Fruit fly (Drosophila melanogaster) whole organism, prepupa: ENCODE results near the gene Cyp318a1.

Experiments
- Blimp-1 ChIP-seq: fragments of 200-800 bp; sonication (Bioruptor generic); optimal IDR thresholded peaks from 3 replicates; lab custom pipeline; 2017; ENCODE audit warnings: missing biosample characterization, missing genetic modification characterization, mild to moderate bottlenecking, moderate library complexity, missing genetic modification reagents
- CG11902 ChIP-seq: fragments of 200-800 bp; sonication (Bioruptor generic); optimal IDR thresholded peaks from 3 replicates; lab custom pipeline; 2016; ENCODE audit warnings: missing biosample characterization, missing genetic modification characterization
- CG1621 ChIP-seq: fragments of 200-800 bp; sonication (Bioruptor generic); optimal IDR thresholded peaks from 3 replicates; lab custom pipeline; 2018; ENCODE audit warnings: missing biosample characterization, mild to moderate bottlenecking, missing genetic modification characterization
- CG32006 ChIP-seq: fragments of 200-800 bp; sonication (Bioruptor generic); optimal IDR thresholded peaks from 3 replicates; lab custom pipeline; 2017; ENCODE audit warnings: missing biosample characterization, mild to moderate bottlenecking, missing genetic modification characterization
- CG6854 ChIP-seq: fragments of 200-800 bp; sonication (Bioruptor generic); optimal IDR thresholded peaks from 2 replicates; lab custom pipeline; 2017; ENCODE audit warnings: missing biosample characterization, mild to moderate bottlenecking, missing genetic modification characterization
- CG8119 ChIP-seq: fragments of 200-800 bp; sonication (Bioruptor generic); IDR thresholded peaks from 3 replicates; pipeline ENCODE4 v1.3.6; 2022; ENCODE audit warnings: missing biosample characterization, missing genetic modification characterization
- Eip78C ChIP-seq: fragments of 200-800 bp; sonication (Bioruptor generic); peaks from one replicate; lab custom pipeline; 2016; ENCODE audit warnings: missing biosample characterization, missing genetic modification characterization
- Gug ChIP-seq: fragments of 200-800 bp; sonication (Bioruptor generic); IDR thresholded peaks from 2 replicates; pipeline ENCODE4 v1.3.6; 2022; ENCODE audit warnings: missing biosample characterization, missing genetic modification characterization
- fd59A ChIP-seq: fragments of 200-800 bp; sonication (Bioruptor generic); optimal IDR thresholded peaks from 2 replicates; lab custom pipeline; 2017; ENCODE audit warnings: missing biosample characterization, mild to moderate bottlenecking, missing genetic modification characterization, missing genetic modification reagents
- svp ChIP-seq: fragments of 200-800 bp; sonication (Bioruptor generic); peaks from one replicate; lab custom pipeline; 2016; ENCODE audit warnings: missing biosample characterization, missing genetic modification characterization

- TF ChIP-seq CG11902 (GFP tag; lab: Kevin White, UChicago) (no peak), Gug (GFP tag; lab: Robert Waterston, UW) (no peak), CG8119 (no peak), Eip78C (peak; percentile 71), Blimp-1 (GFP tag; lab: Kevin White, UChicago) (no peak), CG6854 (GFP tag; lab: Kevin White, UChicago) (no peak), svp (peak; percentile 6), CG1621 (tag; lab: Kevin White, UChicago) (no peak), fd59A (no peak), CG32006 (GFP tag; lab: Kevin White, UChicago) (no peak)
These were observed 24.8 kb upstream of the Cyp318a1 start for dm6 chrX:12007593-12007992.
